Fruit fly (Drosophila melanogaster): ENCODE measurements around the gene CG42728.

CG42728 gene

dm6 chr3L:15532368-15533030, 4.5 kb upstream of the CG42728 start (continued):
- TF ChIP-seq Ets21C (GFP tag; optimal IDR thresholded peaks at IDR 0.05), result peak; percentile 27
- peak; percentile 47 for TF ChIP-seq esn (GFP tag; optimal IDR thresholded peaks at IDR 0.05)
- peak; percentile 41 for TF ChIP-seq CG31627 (GFP tag; optimal IDR thresholded peaks at IDR 0.05)
- peak; percentile 2 for TF ChIP-seq Blimp-1 (GFP tag; optimal IDR thresholded peaks at IDR 0.05)
- TF ChIP-seq Sox102F (GFP tag; optimal IDR thresholded peaks at IDR 0.05), result no peak
- TF ChIP-seq CG6854 (GFP tag; optimal IDR thresholded peaks at IDR 0.05), result peak; percentile 56
- peak; percentile 52; the same call in 1 of the 2 replicates for TF ChIP-seq CG11294 (GFP tag; IDR thresholded peaks at IDR 0.05)
- TF ChIP-seq svp (GFP tag), result peak; percentile 95
- peak; percentile 11 for TF ChIP-seq achi (GFP tag; optimal IDR thresholded peaks at IDR 0.05)
- peak; percentile 53 for TF ChIP-seq CG1621 (tag; optimal IDR thresholded peaks at IDR 0.05)
- no peak for TF ChIP-seq fd59A (GFP tag; optimal IDR thresholded peaks at IDR 0.05)
- TF ChIP-seq CG15336 (GFP tag; IDR thresholded peaks at IDR 0.05), result no peak
- peak; percentile 44 for TF ChIP-seq CG11762 (GFP tag; optimal IDR thresholded peaks at IDR 0.05; ENCODE audit: insufficient read depth)
- peak; percentile 72; the same call in 2 of the 3 replicates for TF ChIP-seq eg (GFP tag; IDR thresholded peaks at IDR 0.05)
- peak; percentile 61 for TF ChIP-seq Hr39 (GFP tag; optimal IDR thresholded peaks at IDR 0.05)
- peak; percentile 68 for TF ChIP-seq CG6163 (GFP tag; IDR thresholded peaks at IDR 0.05)
- TF ChIP-seq CG9139 (GFP tag; optimal IDR thresholded peaks at IDR 0.05), result no peak
- peak; percentile 45 for TF ChIP-seq CG4318 (GFP tag; optimal IDR thresholded peaks at IDR 0.05)
- peak; percentile 21 for TF ChIP-seq Sox14 (GFP tag; optimal IDR thresholded peaks at IDR 0.05)
- peak; percentile 55 for TF ChIP-seq vri (GFP tag; optimal IDR thresholded peaks at IDR 0.05)
- peak; percentile 35 for TF ChIP-seq CG10669 (GFP tag; optimal IDR thresholded peaks at IDR 0.05)
- TF ChIP-seq dsx (GFP tag; optimal IDR thresholded peaks at IDR 0.05; ENCODE audit: poor library complexity, severe bottlenecking), result peak; percentile 30

- no peak for TF ChIP-seq acj6 (GFP tag; optimal IDR thresholded peaks at IDR 0.05)
- no peak for TF ChIP-seq vri (GFP tag; optimal IDR thresholded peaks at IDR 0.05)
- TF ChIP-seq Hr39 (GFP tag; optimal IDR thresholded peaks at IDR 0.05), result no peak
- no peak for TF ChIP-seq Eip78C (GFP tag)
- TF ChIP-seq salr (GFP tag; optimal IDR thresholded peaks at IDR 0.05), result no peak
- TF ChIP-seq topi (GFP tag; optimal IDR thresholded peaks at IDR 0.05), result no peak
- TF ChIP-seq CG11762 (GFP tag; optimal IDR thresholded peaks at IDR 0.05; ENCODE audit: insufficient read depth), result no peak
- TF ChIP-seq Ets96B (tag; optimal IDR thresholded peaks at IDR 0.05), result no peak
- no peak for TF ChIP-seq CG8319 (GFP tag; optimal IDR thresholded peaks at IDR 0.05)
- no peak for TF ChIP-seq Sox14 (GFP tag; optimal IDR thresholded peaks at IDR 0.05)
- no peak for TF ChIP-seq CG7368 (GFP tag; optimal IDR thresholded peaks at IDR 0.05)
- no peak for TF ChIP-seq CG8119 (GFP tag; IDR thresholded peaks at IDR 0.05)
- no peak for TF ChIP-seq Gug (GFP tag; IDR thresholded peaks at IDR 0.05)
- TF ChIP-seq pdm3 (GFP tag; optimal IDR thresholded peaks at IDR 0.05), result no peak
- TF ChIP-seq esn (GFP tag; optimal IDR thresholded peaks at IDR 0.05), result no peak
These were observed 3.7 kb upstream of the CG42728 start, which contains the start of gene CG43248 for dm6 chr3L:15531423-15532325. TSS of gene CG43248 (minus strand) at chr3L:15531473.

dm6 chr3L:15530638-15531225, 2.7 kb upstream of the CG42728 start:
- TF ChIP-seq Gug (GFP tag; IDR thresholded peaks at IDR 0.05) (no peak), acj6 (GFP tag; optimal IDR thresholded peaks at IDR 0.05) (no peak), pdm3 (GFP tag; optimal IDR thresholded peaks at IDR 0.05) (no peak), fkh (GFP tag; optimal IDR thresholded peaks at IDR 0.05) (peak; percentile 86), CG6808 (GFP tag; optimal IDR thresholded peaks at IDR 0.05) (peak; percentile 14), CG6276 (GFP tag; optimal IDR thresholded peaks at IDR 0.05) (no peak), Ets21C (GFP tag; optimal IDR thresholded peaks at IDR 0.05) (no peak), Eip78C (GFP tag) (peak; percentile 65), achi (GFP tag; optimal IDR thresholded peaks at IDR 0.05) (peak; percentile 24), CG3919 (GFP tag; optimal IDR thresholded peaks at IDR 0.05) (peak; percentile 10), Blimp-1 (GFP tag; optimal IDR thresholded peaks at IDR 0.05) (no peak), Sox14 (GFP tag; optimal IDR thresholded peaks at IDR 0.05) (peak; percentile 0), CG6854 (GFP tag; optimal IDR thresholded peaks at IDR 0.05) (peak; percentile 34), ss (GFP tag; optimal IDR thresholded peaks at IDR 0.05) (peak; percentile 19 to 28), OdsH (GFP tag; optimal IDR thresholded peaks at IDR 0.05) (no peak), Hr4 (GFP tag; optimal IDR thresholded peaks at IDR 0.05) (no peak)
